In genomic region chrX:16156891-16157290, ce11 we compare ENCODE assay signal across 8 worm cellular contexts.
TF ChIP-seq lines count a peak whose summit lies in the region.

No protein-coding gene starts in this region.

TF ChIP-seq in whole organism, L1 larva, 84 proteins besides CTCF, POLR2A, EP300 and RAD21 (continues in another document):
- TF ChIP-seq blmp-1 (tag; optimal IDR thresholded peaks at IDR 0.05; lab: Kevin White, UChicago), result peak; percentile 52
- TF ChIP-seq fos-1 (tag; optimal IDR thresholded peaks at IDR 0.05; lab: Kevin White, UChicago), result no peak
- TF ChIP-seq rnt-1 (tag; optimal IDR thresholded peaks at IDR 0.05; lab: Kevin White, UChicago), result peak; percentile 27
- no peak for TF ChIP-seq tlp-1 (tag; optimal IDR thresholded peaks at IDR 0.05; lab: Kevin White, UChicago)
- TF ChIP-seq lir-3 (tag; optimal IDR thresholded peaks at IDR 0.05; lab: Kevin White, UChicago; ENCODE audit: poor library complexity), result no peak
- TF ChIP-seq lin-14 (GFP tag; optimal IDR thresholded peaks at IDR 0.05; lab: Kevin White, UChicago), result peak; percentile 80
- no peak for TF ChIP-seq pqm-1 (tag; optimal IDR thresholded peaks at IDR 0.05; lab: Kevin White, UChicago)
- TF ChIP-seq grh-1 (GFP tag; IDR thresholded peaks at IDR 0.05; lab: Robert Waterston, UW), result no peak
- peak in 1 of 2 experiments; percentile 10 for TF ChIP-seq lsy-2 (tag; optimal IDR thresholded peaks at IDR 0.05; lab: Kevin White, UChicago)
- TF ChIP-seq sup-37 (GFP tag; optimal IDR thresholded peaks at IDR 0.05; lab: Kevin White, UChicago), result no peak
- no peak for TF ChIP-seq nhr-28 (tag; optimal IDR thresholded peaks at IDR 0.05; lab: Kevin White, UChicago)

TF ChIP-seq in whole organism, L2 larva, 48 proteins besides CTCF, POLR2A, EP300 and RAD21 (continues in another document):
- TF ChIP-seq peb-1 (tag; optimal IDR thresholded peaks at IDR 0.05; lab: Kevin White, UChicago), result peak; percentile 57
- TF ChIP-seq sem-4 (tag; optimal IDR thresholded peaks at IDR 0.05; lab: Kevin White, UChicago), result peak; percentile 52
- peak; percentile 31 for TF ChIP-seq fos-1 (tag; optimal IDR thresholded peaks at IDR 0.05; lab: Kevin White, UChicago)
- no peak for TF ChIP-seq F13H6.1 (tag; optimal IDR thresholded peaks at IDR 0.05; lab: Kevin White, UChicago)
- TF ChIP-seq nhr-25 (tag; optimal IDR thresholded peaks at IDR 0.05; lab: Kevin White, UChicago), result peak; percentile 48
- TF ChIP-seq ama-1 (optimal IDR thresholded peaks at IDR 0.05; lab: Kevin White, UChicago), result no peak
- TF ChIP-seq elt-1 (tag; optimal IDR thresholded peaks at IDR 0.05; lab: Kevin White, UChicago), result peak; percentile 23
- TF ChIP-seq lin-11 (tag; optimal IDR thresholded peaks at IDR 0.05; lab: Kevin White, UChicago), result no peak
- TF ChIP-seq ceh-16 (tag; optimal IDR thresholded peaks at IDR 0.05; lab: Kevin White, UChicago), result peak; percentile 48
- peak; percentile 71 for TF ChIP-seq sma-9 (GFP tag; optimal IDR thresholded peaks at IDR 0.05; lab: Kevin White, UChicago)
- no peak for TF ChIP-seq sma-9 (tag; optimal IDR thresholded peaks at IDR 0.05; lab: Kevin White, UChicago)
- peak; percentile 47 for TF ChIP-seq nhr-129 (tag; optimal IDR thresholded peaks at IDR 0.05; lab: Kevin White, UChicago)

TF ChIP-seq in whole organism, L3 larva, 47 proteins besides CTCF, POLR2A, EP300 and RAD21 (continues in another document):
- TF ChIP-seq ceh-82 (tag; optimal IDR thresholded peaks at IDR 0.05; lab: Kevin White, UChicago) (no peak), nfya-1 (tag; optimal IDR thresholded peaks at IDR 0.05; lab: Kevin White, UChicago; ENCODE audit: insufficient read depth) (peak; percentile 38), snpc-4 (tag; optimal IDR thresholded peaks at IDR 0.05; lab: Kevin White, UChicago) (no peak), elt-1 (tag; optimal IDR thresholded peaks at IDR 0.05; lab: Kevin White, UChicago) (peak; percentile 34), lsy-12 (tag; optimal IDR thresholded peaks at IDR 0.05; lab: Kevin White, UChicago) (no peak), hmg-11 (tag; optimal IDR thresholded peaks at IDR 0.05; lab: Kevin White, UChicago) (peak; percentile 49), ceh-28 (tag; optimal IDR thresholded peaks at IDR 0.05; lab: Kevin White, UChicago) (peak; percentile 2), elt-3 (tag; optimal IDR thresholded peaks at IDR 0.05; lab: Kevin White, UChicago) (peak in 1 of 3 experiments; percentile 57), egl-27 (tag; optimal IDR thresholded peaks at IDR 0.05; lab: Kevin White, UChicago) (no peak), ama-1 (optimal IDR thresholded peaks at IDR 0.05; lab: Kevin White, UChicago) (no peak), nhr-43 (tag; optimal IDR thresholded peaks at IDR 0.05; lab: Kevin White, UChicago; ENCODE audit: poor library complexity, severe bottlenecking) (peak; percentile 72)

TF ChIP-seq in whole organism, L4 larva, 104 proteins besides CTCF, POLR2A, EP300 and RAD21 (continues in another document):
- no peak for TF ChIP-seq aha-1 (tag; lab: Kevin White, UChicago)
- TF ChIP-seq lin-29 (GFP tag; IDR thresholded peaks at IDR 0.05; lab: Robert Waterston, UW), result no peak
- TF ChIP-seq jun-1 (tag; optimal IDR thresholded peaks at IDR 0.05; lab: Kevin White, UChicago), result no peak
- TF ChIP-seq skn-1 (tag; optimal IDR thresholded peaks at IDR 0.05; lab: Kevin White, UChicago), result no peak
- peak; percentile 32 for TF ChIP-seq duxl-1 (tag; optimal IDR thresholded peaks at IDR 0.05; lab: Kevin White, UChicago; ENCODE audit: poor library complexity)
- peak in 1 of 2 experiments; percentile 60 for TF ChIP-seq mdl-1 (tag; optimal IDR thresholded peaks at IDR 0.05; lab: Kevin White, UChicago)
- TF ChIP-seq madf-9 (GFP tag; conservative IDR thresholded peaks at IDR 0.05; lab: Robert Waterston, UW), result no peak
- no peak for TF ChIP-seq nhr-25 (tag; optimal IDR thresholded peaks at IDR 0.05; lab: Kevin White, UChicago; ENCODE audit: borderline replicate concordance, insufficient read depth)
- TF ChIP-seq nhr-48 (tag; optimal IDR thresholded peaks at IDR 0.05; lab: Kevin White, UChicago), result peak; percentile 41
- TF ChIP-seq nhr-28 (tag; optimal IDR thresholded peaks at IDR 0.05; lab: Kevin White, UChicago), result peak; percentile 90
- TF ChIP-seq ztf-7 (tag; optimal IDR thresholded peaks at IDR 0.05; lab: Kevin White, UChicago), result no peak
- peak; percentile 99 for TF ChIP-seq mxl-3 (GFP tag; optimal IDR thresholded peaks at IDR 0.05; lab: Kevin White, UChicago)

TF ChIP-seq in whole organism, early embryonic, 17 proteins besides CTCF, POLR2A, EP300 and RAD21:
- TF ChIP-seq F13C5.2 (tag; optimal IDR thresholded peaks at IDR 0.05; lab: Kevin White, UChicago) (peak; percentile 2), ceh-13 (GFP tag; optimal IDR thresholded peaks at IDR 0.05; lab: Kevin White, UChicago) (no peak), ceh-36 (tag; optimal IDR thresholded peaks at IDR 0.05; lab: Kevin White, UChicago) (no peak), tbx-37 (GFP tag; conservative IDR thresholded peaks at IDR 0.05; lab: Robert Waterston, UW) (no peak), flt-1 (GFP tag; IDR thresholded peaks at IDR 0.05; lab: Robert Waterston, UW) (0 out of 2 replicates have a peak, but pooled peaks have one; percentile 5), hmg-4 (GFP tag; optimal IDR thresholded peaks at IDR 0.05; lab: Kevin White, UChicago) (peak; percentile 47), pes-1 (GFP tag; IDR thresholded peaks at IDR 0.05; lab: Robert Waterston, UW) (no peak)
TF ChIP-seq in whole organism, early embryonic: peak in this region for 3.

TF ChIP-seq in whole organism, late embryonic, 69 proteins besides CTCF, POLR2A, EP300 and RAD21:
- TF ChIP-seq gmeb-2 (tag; optimal IDR thresholded peaks at IDR 0.05; lab: Kevin White, UChicago) (no peak), sdc-2 (tag; optimal IDR thresholded peaks at IDR 0.05; lab: Kevin White, UChicago) (peak; percentile 46), unc-55 (GFP tag; optimal IDR thresholded peaks at IDR 0.05; lab: Kevin White, UChicago) (peak; percentile 12), tbx-2 (tag; optimal IDR thresholded peaks at IDR 0.05; lab: Kevin White, UChicago) (no peak), ceh-31 (tag; optimal IDR thresholded peaks at IDR 0.05; lab: Kevin White, UChicago) (peak; percentile 4), nfya-1 (tag; optimal IDR thresholded peaks at IDR 0.05; lab: Kevin White, UChicago) (peak; percentile 17), pha-2 (tag; optimal IDR thresholded peaks at IDR 0.05; lab: Kevin White, UChicago) (no peak), ceh-18 (tag; optimal IDR thresholded peaks at IDR 0.05; lab: Kevin White, UChicago) (peak; percentile 16)

TF ChIP-seq in whole organism, mixed stage, embryonic, 35 proteins besides CTCF, POLR2A, EP300 and RAD21:
- TF ChIP-seq unc-62 (GFP tag; optimal IDR thresholded peaks at IDR 0.05; lab: Kevin White, UChicago) (peak; percentile 50), nhr-76 (tag; optimal IDR thresholded peaks at IDR 0.05; lab: Kevin White, UChicago) (no peak), nhr-28 (tag; optimal IDR thresholded peaks at IDR 0.05; lab: Kevin White, UChicago) (no peak), elt-1 (tag; optimal IDR thresholded peaks at IDR 0.05; lab: Kevin White, UChicago; ENCODE audit: borderline replicate concordance, insufficient read depth) (peak; percentile 89), mep-1 (tag; optimal IDR thresholded peaks at IDR 0.05; lab: Kevin White, UChicago) (no peak), ham-2 (GFP tag; optimal IDR thresholded peaks at IDR 0.05; lab: Kevin White, UChicago) (peak; percentile 88), nhr-237 (tag; optimal IDR thresholded peaks at IDR 0.05; lab: Kevin White, UChicago) (peak; percentile 36), zip-8 (tag; optimal IDR thresholded peaks at IDR 0.05; lab: Kevin White, UChicago) (no peak), blmp-1 (tag; optimal IDR thresholded peaks at IDR 0.05; lab: Kevin White, UChicago) (peak; percentile 1), nhr-12 (tag; optimal IDR thresholded peaks at IDR 0.05; lab: Kevin White, UChicago) (no peak), sem-2 (GFP tag; optimal IDR thresholded peaks at IDR 0.05; lab: Kevin White, UChicago) (peak; percentile 6), drap-1 (GFP tag; optimal IDR thresholded peaks at IDR 0.05; lab: Kevin White, UChicago) (no peak), lin-32 (GFP tag; optimal IDR thresholded peaks at IDR 0.05; lab: Kevin White, UChicago) (no peak)

TF ChIP-seq in whole organism, young adult, 124 proteins besides CTCF, POLR2A, EP300 and RAD21:
- TF ChIP-seq akir-1 (GFP tag; optimal IDR thresholded peaks at IDR 0.05; lab: Kevin White, UChicago), result no peak
- TF ChIP-seq zfh-2 (GFP tag; conservative IDR thresholded peaks at IDR 0.05; lab: Robert Waterston, UW), result peak; percentile 51
- no peak for TF ChIP-seq cebp-1 (GFP tag; IDR thresholded peaks at IDR 0.05; lab: Robert Waterston, UW)
- peak; percentile 10 for TF ChIP-seq cebp-1 (tag; optimal IDR thresholded peaks at IDR 0.05; lab: Kevin White, UChicago)
- TF ChIP-seq nhr-179 (tag; optimal IDR thresholded peaks at IDR 0.05; lab: Kevin White, UChicago), result no peak
- TF ChIP-seq lin-40 (tag; optimal IDR thresholded peaks at IDR 0.05; lab: Kevin White, UChicago), result no peak
- no peak for TF ChIP-seq atf-7 (tag; optimal IDR thresholded peaks at IDR 0.05; lab: Kevin White, UChicago)
- TF ChIP-seq lag-1 (GFP tag; IDR thresholded peaks at IDR 0.05; lab: Robert Waterston, UW), result no peak
- no peak for TF ChIP-seq nfya-2 (GFP tag; IDR thresholded peaks at IDR 0.05; lab: Robert Waterston, UW)
- TF ChIP-seq ama-1 (optimal IDR thresholded peaks at IDR 0.05; lab: Kevin White, UChicago), result no peak
- TF ChIP-seq ama-1 (GFP tag; optimal IDR thresholded peaks at IDR 0.05; lab: Kevin White, UChicago), result no peak
- no peak for TF ChIP-seq attf-5 (GFP tag; optimal IDR thresholded peaks at IDR 0.05; lab: Kevin White, UChicago)
- TF ChIP-seq mcd-1 (GFP tag; IDR thresholded peaks at IDR 0.05; lab: Robert Waterston, UW), result 0 out of 2 replicates have a peak, but pooled peaks have one; percentile 10
- TF ChIP-seq nhr-80 (tag; optimal IDR thresholded peaks at IDR 0.05; lab: Kevin White, UChicago), result peak; percentile 43
